Fruit fly (Drosophila melanogaster) whole organism, embryonic: ENCODE measurements around the gene Oatp26F.

Experiments
- Ada2b ChIP-seq: fragments of 200-800 bp; sonication (Bioruptor generic); IDR thresholded peaks from 2 replicates; pipeline ENCODE4 v1.3.6; 2022; ENCODE audit warnings: missing biosample characterization, missing genetic modification characterization
- CG10979 ChIP-seq: fragments of 200-800 bp; sonication (Bioruptor generic); optimal IDR thresholded peaks from 2 replicates; lab custom pipeline; 2018; ENCODE audit warnings: missing biosample characterization, mild to moderate bottlenecking, missing genetic modification characterization, moderate library complexity
- CG12744 ChIP-seq: fragments of 200-800 bp; sonication (Bioruptor generic); optimal IDR thresholded peaks from 2 replicates; lab custom pipeline; 2016; ENCODE audit warnings: missing biosample characterization, missing genetic modification characterization
- CG12769 ChIP-seq: fragments of 200-800 bp; sonication (Bioruptor generic); optimal IDR thresholded peaks from 2 replicates; lab custom pipeline; 2019; ENCODE audit warnings: missing biosample characterization, mild to moderate bottlenecking, missing genetic modification characterization, moderate library complexity
- CG13296 ChIP-seq: fragments of 200-800 bp; sonication (Bioruptor generic); optimal IDR thresholded peaks from 3 replicates; lab custom pipeline; 2018; ENCODE audit warnings: missing biosample characterization, mild to moderate bottlenecking, missing genetic modification characterization
- CG14050 ChIP-seq: fragments of 200-800 bp; sonication (Bioruptor generic); IDR thresholded peaks from 3 replicates; pipeline ENCODE4 v1.3.6; 2022; ENCODE audit warnings: missing biosample characterization, missing genetic modification characterization
- CG14441 ChIP-seq: fragments of 200-800 bp; sonication (Bioruptor generic); IDR thresholded peaks from 2 replicates; pipeline ENCODE4 v1.3.6; 2022; ENCODE audit warnings: missing biosample characterization, missing genetic modification characterization
- CG1603 ChIP-seq: fragments of 200-800 bp; sonication (Bioruptor generic); optimal IDR thresholded peaks from 2 replicates; lab custom pipeline; 2019; ENCODE audit warnings: missing biosample characterization, mild to moderate bottlenecking, missing genetic modification characterization, moderate library complexity
- CG17186 ChIP-seq: fragments of 200-800 bp; sonication (Bioruptor generic); optimal IDR thresholded peaks from 3 replicates; lab custom pipeline; 2017; ENCODE audit warnings: missing biosample characterization, missing genetic modification reagents, missing genetic modification characterization
- CG1792 ChIP-seq: fragments of 200-800 bp; sonication (Bioruptor generic); optimal IDR thresholded peaks from 2 replicates; lab custom pipeline; 2016; ENCODE audit warnings: missing biosample characterization, missing genetic modification characterization
- CG42726 ChIP-seq: fragments of 200-800 bp; sonication (Bioruptor generic); IDR thresholded peaks from 2 replicates; pipeline ENCODE4 v1.3.6; 2022; ENCODE audit warnings: missing biosample characterization, missing genetic modification characterization; ENCODE audit not compliant: partially characterized antibody
- CG6813 ChIP-seq: fragments of 200-800 bp; sonication (Bioruptor generic); optimal IDR thresholded peaks from 2 replicates; lab custom pipeline; 2017; ENCODE audit warnings: missing biosample characterization, missing genetic modification characterization, mild to moderate bottlenecking, moderate library complexity, missing genetic modification reagents
- CG7928 ChIP-seq: fragments of 200-800 bp; sonication (Bioruptor generic); optimal IDR thresholded peaks from 2 replicates; lab custom pipeline; 2017; ENCODE audit warnings: missing biosample characterization, mild to moderate bottlenecking, missing genetic modification characterization
- CG8290 ChIP-seq, 3 experiments: fragments of 200-800 bp; sonication (Bioruptor generic); optimal IDR thresholded peaks; 2 replicates each; lab custom pipeline; 2016 to 2019; ENCODE audit warnings: missing biosample characterization in 3 of 3, missing genetic modification characterization in 3 of 3, mild to moderate bottlenecking in 2 of 3, moderate library complexity in 1 of 3
- CG8359 ChIP-seq: fragments of 200-800 bp; sonication (Bioruptor generic); optimal IDR thresholded peaks from 2 replicates; lab custom pipeline; 2017; ENCODE audit warnings: missing biosample characterization, mild to moderate bottlenecking, missing genetic modification characterization, borderline replicate concordance
- CG9215 ChIP-seq: fragments of 200-800 bp; sonication (Bioruptor generic); IDR thresholded peaks from 2 replicates; pipeline ENCODE4 v1.3.6; 2022; ENCODE audit warnings: missing biosample characterization, missing genetic modification characterization
- D ChIP-seq, 2 experiments: fragments of 200-800 bp in 1 of 2; fragments of >200 bp in 1 of 2; sonication (Bioruptor generic) in 1 of 2; optimal IDR thresholded peaks; 2 replicates in 1 of 2; 3 replicates in 1 of 2; lab custom pipeline; 2017; ENCODE audit warnings: mild to moderate bottlenecking in 1 of 2, missing biosample characterization in 1 of 2, missing genetic modification characterization in 1 of 2, missing genetic modification reagents in 1 of 2
- Deaf1 ChIP-seq: fragments of 200-800 bp; optimal IDR thresholded peaks from 3 replicates; lab custom pipeline; 2019; ENCODE audit warnings: missing biosample characterization, mild to moderate bottlenecking, missing genetic modification characterization, moderate library complexity
- Doc3 ChIP-seq: fragments of 200-800 bp; sonication (Bioruptor generic); IDR thresholded peaks from 3 replicates; pipeline ENCODE4 v1.3.6; 2022; ENCODE audit warnings: missing biosample characterization, missing genetic modification characterization; ENCODE audit not compliant: partially characterized antibody
- E2f1 ChIP-seq: fragments of 200-800 bp; sonication (Bioruptor generic); IDR thresholded peaks from 2 replicates; pipeline ENCODE4 v1.3.6; 2022; ENCODE audit warnings: missing biosample characterization, missing genetic modification characterization
- Ets97D ChIP-seq: fragments of 200-800 bp; sonication (Bioruptor generic); optimal IDR thresholded peaks from 3 replicates; lab custom pipeline; 2016; ENCODE audit warnings: missing biosample characterization, missing genetic modification characterization
- Gsc ChIP-seq: fragments of 200-800 bp; sonication (Bioruptor generic); IDR thresholded peaks from 2 replicates; pipeline ENCODE4 v1.3.6; 2022; ENCODE audit warnings: missing biosample characterization, missing genetic modification characterization
- HLH54F ChIP-seq: fragments of 200-800 bp; sonication (Bioruptor generic); optimal IDR thresholded peaks from 3 replicates; lab custom pipeline; 2016; ENCODE audit warnings: missing biosample characterization, missing genetic modification characterization
- Hey ChIP-seq: fragments of 200-800 bp; sonication (Bioruptor generic); optimal IDR thresholded peaks from 3 replicates; lab custom pipeline; 2018; ENCODE audit warnings: missing biosample characterization, mild to moderate bottlenecking, missing genetic modification characterization
- Hr51 ChIP-seq, 2 experiments: fragments of 200-800 bp; sonication (Bioruptor generic); optimal IDR thresholded peaks; 2 replicates in 1 of 2; 3 replicates in 1 of 2; lab custom pipeline; 2016 to 2018; ENCODE audit warnings: missing biosample characterization in 2 of 2, missing genetic modification characterization in 2 of 2, mild to moderate bottlenecking in 1 of 2, moderate library complexity in 1 of 2
- Lim3 ChIP-seq: fragments of 200-800 bp; sonication (Bioruptor generic); IDR thresholded peaks from 2 replicates; pipeline ENCODE4 v1.3.6; 2022; ENCODE audit warnings: missing biosample characterization, missing genetic modification characterization
- ap ChIP-seq: fragments of 200-800 bp; sonication (Bioruptor generic); IDR thresholded peaks from 2 replicates; pipeline ENCODE4 v1.3.6; 2022; ENCODE audit warnings: missing biosample characterization, missing genetic modification characterization
- bowl ChIP-seq: fragments of 200-800 bp; sonication (Bioruptor generic); IDR thresholded peaks from 2 replicates; pipeline ENCODE4 v1.3.6; 2022; ENCODE audit warnings: missing biosample characterization, missing genetic modification characterization
- cg ChIP-seq: fragments of 200-800 bp; sonication (Bioruptor generic); optimal IDR thresholded peaks from 3 replicates; lab custom pipeline; 2019; ENCODE audit warnings: missing biosample characterization, mild to moderate bottlenecking, missing genetic modification characterization, moderate library complexity
- chn ChIP-seq: fragments of 200-800 bp; sonication (Bioruptor generic); optimal IDR thresholded peaks from 2 replicates; lab custom pipeline; 2016; ENCODE audit warnings: missing biosample characterization, missing genetic modification characterization
- da ChIP-seq: fragments of 200-800 bp; sonication (Bioruptor generic); optimal IDR thresholded peaks from 2 replicates; lab custom pipeline; 2016; ENCODE audit warnings: missing biosample characterization, missing genetic modification characterization
- dati ChIP-seq: fragments of 200-800 bp; sonication (Bioruptor generic); IDR thresholded peaks from 2 replicates; pipeline ENCODE4 v1.3.6; 2022; ENCODE audit warnings: missing biosample characterization, missing genetic modification characterization
- dmrt99B ChIP-seq: fragments of 200-800 bp; sonication (Bioruptor generic); optimal IDR thresholded peaks from 2 replicates; lab custom pipeline; 2018; ENCODE audit warnings: missing biosample characterization, mild to moderate bottlenecking, missing genetic modification characterization, moderate library complexity
- eyg ChIP-seq: fragments of 200-800 bp; sonication (Bioruptor generic); optimal IDR thresholded peaks from 3 replicates; lab custom pipeline; 2016; ENCODE audit warnings: missing biosample characterization, missing genetic modification characterization
- grn ChIP-seq: fragments of 200-800 bp; sonication (Bioruptor generic); optimal IDR thresholded peaks from 3 replicates; lab custom pipeline; 2017; ENCODE audit warnings: missing biosample characterization, missing genetic modification characterization
- gro ChIP-seq: fragments of 200-800 bp; sonication (Bioruptor generic); optimal IDR thresholded peaks from 2 replicates; lab custom pipeline; 2016; ENCODE audit warnings: missing biosample characterization, missing genetic modification characterization
- gt ChIP-seq: fragments of 200-800 bp; sonication (Bioruptor generic); IDR thresholded peaks from 2 replicates; pipeline ENCODE4 v1.3.6; 2022; ENCODE audit warnings: missing biosample characterization, missing genetic modification characterization
- her ChIP-seq: fragments of 200-800 bp; sonication (Bioruptor generic); optimal IDR thresholded peaks from 2 replicates; lab custom pipeline; 2016; ENCODE audit warnings: missing biosample characterization, missing genetic modification characterization
- rib ChIP-seq: fragments of 200-800 bp; sonication (Bioruptor generic); IDR thresholded peaks from 2 replicates; pipeline ENCODE4 v1.3.6; 2022; ENCODE audit warnings: missing biosample characterization, missing genetic modification characterization
- ro ChIP-seq: fragments of 200-800 bp; sonication (Bioruptor generic); IDR thresholded peaks from 2 replicates; pipeline ENCODE4 v1.3.6; 2022; ENCODE audit warnings: missing biosample characterization, missing genetic modification characterization
- slou ChIP-seq: fragments of 200-800 bp; sonication (Bioruptor generic); optimal IDR thresholded peaks from 3 replicates; lab custom pipeline; 2016; ENCODE audit warnings: missing biosample characterization, missing genetic modification characterization
- stwl ChIP-seq: fragments of 200-800 bp; sonication (Bioruptor generic); optimal IDR thresholded peaks from 3 replicates; lab custom pipeline; 2018; ENCODE audit warnings: missing biosample characterization, mild to moderate bottlenecking, missing genetic modification characterization, moderate library complexity
- tap ChIP-seq: fragments of 200-800 bp; optimal IDR thresholded peaks from 3 replicates; lab custom pipeline; 2019; ENCODE audit warnings: missing biosample characterization, mild to moderate bottlenecking, missing genetic modification characterization, moderate library complexity
- tin ChIP-seq: fragments of 200-800 bp; sonication (Bioruptor generic); optimal IDR thresholded peaks from 3 replicates; lab custom pipeline; 2016; ENCODE audit warnings: missing biosample characterization, missing genetic modification characterization
- tna ChIP-seq: fragments of 200-800 bp; sonication (Bioruptor generic); IDR thresholded peaks from 2 replicates; pipeline ENCODE4 v1.3.6; 2022; ENCODE audit warnings: missing biosample characterization, missing genetic modification characterization; ENCODE audit not compliant: partially characterized antibody
- trh ChIP-seq: fragments of 200-800 bp; sonication (Bioruptor generic); optimal IDR thresholded peaks from 2 replicates; lab custom pipeline; 2016; ENCODE audit warnings: missing biosample characterization, missing genetic modification characterization
- tx ChIP-seq: fragments of 200-800 bp; sonication (Bioruptor generic); optimal IDR thresholded peaks from 2 replicates; lab custom pipeline; 2016; ENCODE audit warnings: missing biosample characterization, missing genetic modification characterization
- zfh2 ChIP-seq: fragments of 200-800 bp; sonication (Bioruptor generic); optimal IDR thresholded peaks from 2 replicates; lab custom pipeline; 2016; ENCODE audit warnings: missing biosample characterization, missing genetic modification characterization

Gene Oatp26F

dm6 chr2L:6673211-6674012 lies 41.2 kb upstream of the Oatp26F start, which contains the start of gene Spn27A (continued):
- TF ChIP-seq CG1603 (peak; percentile 68), eyg (GFP tag; lab: Kevin White, UChicago) (peak; percentile 1), Gsc (GFP tag; lab: Robert Waterston, UW) (no peak), D (optimal IDR thresholded peaks at IDR 0.05; lab: Kevin White, UChicago) (no peak), D (GFP tag; optimal IDR thresholded peaks at IDR 0.05; lab: Kevin White, UChicago) (peak; percentile 60), gro (peak; percentile 58), E2f1 (0 out of 2 replicates have a peak, but pooled peaks have one; percentile 34), CG13296 (GFP tag; lab: Kevin White, UChicago) (peak; percentile 21), Ada2b (GFP tag; lab: Robert Waterston, UW) (peak; percentile 46), cg (GFP tag; lab: Kevin White, UChicago) (no peak), dmrt99B (tag; lab: Kevin White, UChicago) (no peak), CG17186 (peak; percentile 3), chn (GFP tag; lab: Kevin White, UChicago) (peak; percentile 28), bowl (GFP tag; lab: Robert Waterston, UW) (no peak), stwl (tag; lab: Kevin White, UChicago) (peak; percentile 90), dati (GFP tag; lab: Robert Waterston, UW) (no peak), ro (GFP tag; lab: Robert Waterston, UW) (0 out of 2 replicates have a peak, but pooled peaks have one; percentile 8), da (GFP tag; lab: Kevin White, UChicago) (no peak), CG14050 (peak; percentile 19; the same call in 2 of the 3 replicates), grn (GFP tag; lab: Kevin White, UChicago) (no peak), rib (GFP tag; lab: Robert Waterston, UW) (0 out of 2 replicates have a peak, but pooled peaks have one; percentile 17), tx (peak; percentile 51), her (GFP tag; lab: Kevin White, UChicago) (peak; percentile 36), ap (peak; percentile 50; the same call in 1 of the 2 replicates), Doc3 (GFP tag; lab: Robert Waterston, UW) (no peak), CG1792 (GFP tag; lab: Kevin White, UChicago) (peak; percentile 47), CG7928 (peak; percentile 24), gt (GFP tag; lab: Robert Waterston, UW) (no peak), Deaf1 (tag; lab: Kevin White, UChicago) (no peak), Ets97D (GFP tag; lab: Kevin White, UChicago) (peak; percentile 65), tna (no peak), CG12744 (GFP tag; lab: Kevin White, UChicago) (no peak), Lim3 (GFP tag; lab: Robert Waterston, UW) (no peak), zfh2 (peak; percentile 62), HLH54F (GFP tag; lab: Kevin White, UChicago) (peak; percentile 70), CG14441 (GFP tag; lab: Robert Waterston, UW) (0 out of 2 replicates have a peak, but pooled peaks have one; percentile 14), slou (GFP tag; lab: Kevin White, UChicago) (peak; percentile 51), CG12769 (tag; lab: Kevin White, UChicago) (peak; percentile 3), CG10979 (tag; lab: Kevin White, UChicago) (peak; percentile 69), CG8359 (GFP tag; lab: Kevin White, UChicago) (no peak), CG6813 (GFP tag; lab: Kevin White, UChicago) (peak; percentile 25), tin (peak; percentile 48), Hey (tag; lab: Kevin White, UChicago) (no peak), CG8290 (GFP tag; optimal IDR thresholded peaks at IDR 0.05; lab: Kevin White, UChicago) (peak; percentile 34), CG8290 (tag; optimal IDR thresholded peaks at IDR 0.05; lab: Kevin White, UChicago) (peak in 1 of 2 experiments; percentile 55), trh (no peak), CG42726 (no peak), tap (tag; lab: Kevin White, UChicago) (no peak), CG9215 (no peak), Hr51 (GFP tag; optimal IDR thresholded peaks at IDR 0.05; lab: Kevin White, UChicago) (peak in 1 of 2 experiments; percentile 30)
